Fruit fly (Drosophila melanogaster) whole organism, embryonic: ENCODE results near the gene nonA.

Experiments
- Adf1 ChIP-seq: fragments of 200-800 bp; sonication (Bioruptor generic); IDR thresholded peaks from 2 replicates; pipeline ENCODE4 v1.3.6; 2022; ENCODE audit warnings: missing biosample characterization, missing genetic modification characterization
- Asciz ChIP-seq: fragments of 200-800 bp; sonication (Bioruptor generic); optimal IDR thresholded peaks from 2 replicates; lab custom pipeline; 2017; ENCODE audit warnings: missing biosample characterization, mild to moderate bottlenecking, missing genetic modification characterization, missing genetic modification reagents
- CG11456 ChIP-seq: fragments of 200-800 bp; sonication (Bioruptor generic); IDR thresholded peaks from 3 replicates; pipeline ENCODE4 v1.3.6; 2022; ENCODE audit warnings: missing biosample characterization, missing genetic modification characterization
- CG12071 ChIP-seq: fragments of 200-800 bp; sonication (Bioruptor generic); optimal IDR thresholded peaks from 3 replicates; lab custom pipeline; 2018; ENCODE audit warnings: missing biosample characterization, mild to moderate bottlenecking, missing genetic modification characterization
- CG12299 ChIP-seq: fragments of 200-800 bp; sonication (Bioruptor generic); optimal IDR thresholded peaks from 2 replicates; lab custom pipeline; 2018; ENCODE audit warnings: missing biosample characterization, mild to moderate bottlenecking, missing genetic modification characterization
- CG1233 ChIP-seq: fragments of 200-800 bp; sonication (Bioruptor generic); optimal IDR thresholded peaks from 4 replicates; lab custom pipeline; 2018; ENCODE audit warnings: missing biosample characterization, mild to moderate bottlenecking, missing genetic modification characterization
- CG13296 ChIP-seq: fragments of 200-800 bp; sonication (Bioruptor generic); optimal IDR thresholded peaks from 3 replicates; lab custom pipeline; 2018; ENCODE audit warnings: missing biosample characterization, mild to moderate bottlenecking, missing genetic modification characterization
- CG14965 ChIP-seq: fragments of 200-800 bp; sonication (Bioruptor generic); optimal IDR thresholded peaks from 2 replicates; lab custom pipeline; 2016; ENCODE audit warnings: missing biosample characterization, missing genetic modification characterization, borderline replicate concordance
- CG1603 ChIP-seq: fragments of 200-800 bp; sonication (Bioruptor generic); optimal IDR thresholded peaks from 2 replicates; lab custom pipeline; 2019; ENCODE audit warnings: missing biosample characterization, mild to moderate bottlenecking, missing genetic modification characterization, moderate library complexity
- CG16863 ChIP-seq: fragments of 200-800 bp; sonication (Bioruptor generic); optimal IDR thresholded peaks from 3 replicates; lab custom pipeline; 2016; ENCODE audit warnings: missing biosample characterization, missing genetic modification characterization
- CG17359 ChIP-seq: fragments of 200-800 bp; sonication (Bioruptor generic); optimal IDR thresholded peaks from 3 replicates; lab custom pipeline; 2018; ENCODE audit warnings: missing biosample characterization, mild to moderate bottlenecking, missing genetic modification characterization, moderate library complexity
- CG17385 ChIP-seq: fragments of 200-800 bp; sonication (Bioruptor generic); optimal IDR thresholded peaks from 3 replicates; lab custom pipeline; 2018; ENCODE audit warnings: missing biosample characterization, mild to moderate bottlenecking, missing genetic modification characterization
- CG17912 ChIP-seq: fragments of 200-800 bp; sonication (Bioruptor generic); optimal IDR thresholded peaks from 2 replicates; lab custom pipeline; 2018; ENCODE audit warnings: missing biosample characterization, mild to moderate bottlenecking, missing genetic modification characterization
- CG18262 ChIP-seq: fragments of 200-800 bp; optimal IDR thresholded peaks from 3 replicates; lab custom pipeline; 2019; ENCODE audit warnings: missing biosample characterization, mild to moderate bottlenecking, missing genetic modification characterization, moderate library complexity
- CG18599 ChIP-seq: fragments of 200-800 bp; sonication (Bioruptor generic); optimal IDR thresholded peaks from 3 replicates; lab custom pipeline; 2017; ENCODE audit warnings: missing biosample characterization, missing genetic modification characterization, mild to moderate bottlenecking, moderate library complexity, missing genetic modification reagents
- CG2202 ChIP-seq: fragments of 200-800 bp; sonication (Bioruptor generic); optimal IDR thresholded peaks from 2 replicates; lab custom pipeline; 2018; ENCODE audit warnings: missing biosample characterization, mild to moderate bottlenecking, missing genetic modification characterization
- CG4404 ChIP-seq: fragments of 200-800 bp; sonication (Bioruptor generic); IDR thresholded peaks from 2 replicates; pipeline ENCODE4 v1.3.6; 2022; ENCODE audit warnings: missing biosample characterization, missing genetic modification characterization
- CG4617 ChIP-seq: fragments of 200-800 bp; sonication (Bioruptor generic); optimal IDR thresholded peaks from 3 replicates; lab custom pipeline; 2016; ENCODE audit warnings: missing biosample characterization, missing genetic modification characterization, borderline replicate concordance
- CG5953 ChIP-seq: fragments of 200-800 bp; sonication (Bioruptor generic); IDR thresholded peaks from 2 replicates; pipeline ENCODE4 v1.3.6; 2022; ENCODE audit warnings: missing biosample characterization, missing genetic modification characterization
- CG6791 ChIP-seq: fragments of 200-800 bp; sonication (Bioruptor generic); IDR thresholded peaks from 3 replicates; pipeline ENCODE4 v1.3.6; 2022; ENCODE audit warnings: missing biosample characterization, missing genetic modification characterization; ENCODE audit not compliant: partially characterized antibody
- CG8478 ChIP-seq: fragments of >200 bp; optimal IDR thresholded peaks from 2 replicates; lab custom pipeline; 2018
- CkIIα-i1 ChIP-seq: fragments of 200-800 bp; sonication (Bioruptor generic); IDR thresholded peaks from 2 replicates; pipeline ENCODE4 v1.3.6; 2022; ENCODE audit warnings: missing biosample characterization, missing genetic modification characterization
- Dfd ChIP-seq, 2 experiments: fragments of >200 bp; optimal IDR thresholded peaks; 2 replicates each; lab custom pipeline; 2017; ENCODE audit warnings: missing biosample characterization in 2 of 2, missing genetic modification characterization in 2 of 2
- E2f1 ChIP-seq: fragments of 200-800 bp; sonication (Bioruptor generic); IDR thresholded peaks from 2 replicates; pipeline ENCODE4 v1.3.6; 2022; ENCODE audit warnings: missing biosample characterization, missing genetic modification characterization
- E2f2 ChIP-seq: fragments of 200-800 bp; sonication (Bioruptor generic); IDR thresholded peaks from 2 replicates; pipeline ENCODE4 v1.3.6; 2022; ENCODE audit warnings: missing biosample characterization, missing genetic modification characterization
- ERR ChIP-seq: fragments of 200-800 bp; sonication (Bioruptor generic); optimal IDR thresholded peaks from 2 replicates; lab custom pipeline; 2016; ENCODE audit warnings: missing biosample characterization, missing genetic modification characterization
- Hey ChIP-seq: fragments of 200-800 bp; sonication (Bioruptor generic); optimal IDR thresholded peaks from 3 replicates; lab custom pipeline; 2018; ENCODE audit warnings: missing biosample characterization, mild to moderate bottlenecking, missing genetic modification characterization
- Hr39 ChIP-seq: fragments of >200 bp; optimal IDR thresholded peaks from 2 replicates; lab custom pipeline; 2017
- Jarid2 ChIP-seq: fragments of 200-800 bp; sonication (Bioruptor generic); optimal IDR thresholded peaks from 3 replicates; lab custom pipeline; 2017; ENCODE audit warnings: mild to moderate bottlenecking, missing biosample characterization, missing genetic modification reagents, missing genetic modification characterization
- Myb ChIP-seq: fragments of 200-800 bp; sonication (Bioruptor generic); optimal IDR thresholded peaks from 2 replicates; lab custom pipeline; 2016; ENCODE audit warnings: missing biosample characterization, missing genetic modification characterization
- Rfx ChIP-seq: fragments of 200-800 bp; sonication (Bioruptor generic); IDR thresholded peaks from 2 replicates; pipeline ENCODE4 v1.3.6; 2022; ENCODE audit warnings: missing biosample characterization, missing genetic modification characterization
- Tbp ChIP-seq: fragments of >200 bp; optimal IDR thresholded peaks from 2 replicates; lab custom pipeline; 2018; ENCODE audit warnings: missing biosample characterization, missing genetic modification characterization
- bigmax ChIP-seq: fragments of 200-800 bp; sonication (Bioruptor generic); optimal IDR thresholded peaks from 2 replicates; lab custom pipeline; 2018; ENCODE audit warnings: missing biosample characterization, mild to moderate bottlenecking, missing genetic modification characterization
- croc ChIP-seq: fragments of 200-800 bp; sonication (Bioruptor generic); conservative IDR thresholded peaks from 3 replicates; pipeline ENCODE4 v1.3.6; 2022; ENCODE audit warnings: missing biosample characterization, missing genetic modification characterization
- crp ChIP-seq, 2 experiments: fragments of 200-800 bp; sonication (Bioruptor generic); optimal IDR thresholded peaks; 2 replicates in 1 of 2; 3 replicates in 1 of 2; lab custom pipeline; 2017; ENCODE audit warnings: missing biosample characterization in 2 of 2, missing genetic modification characterization in 2 of 2, mild to moderate bottlenecking in 1 of 2, moderate library complexity in 1 of 2
- dimm ChIP-seq: fragments of 200-800 bp; sonication (Bioruptor generic); IDR thresholded peaks from 2 replicates; pipeline ENCODE4 v1.3.6; 2022; ENCODE audit warnings: missing biosample characterization, missing genetic modification characterization
- dmrt11E ChIP-seq: fragments of 200-800 bp; sonication (Bioruptor generic); optimal IDR thresholded peaks from 3 replicates; lab custom pipeline; 2018; ENCODE audit warnings: missing biosample characterization, mild to moderate bottlenecking, missing genetic modification characterization, moderate library complexity
- eve ChIP-seq, 2 experiments: fragments of >200 bp; optimal IDR thresholded peaks; 2 replicates each; lab custom pipeline; 2017; ENCODE audit warnings: missing biosample characterization in 2 of 2, missing genetic modification characterization in 2 of 2
- hkb ChIP-seq, 2 experiments: fragments of 200-800 bp in 1 of 2; fragments of >200 bp in 1 of 2; sonication (Bioruptor generic) in 1 of 2; IDR thresholded peaks in 1 of 2; optimal IDR thresholded peaks in 1 of 2; 2 replicates each; pipeline versions ENCODE4 v1.3.6 to Lab custom; 2017 to 2022; ENCODE audit warnings: missing biosample characterization in 1 of 2, missing genetic modification characterization in 1 of 2
- insv ChIP-seq, 2 experiments: fragments of 200-800 bp; sonication (Bioruptor generic); optimal IDR thresholded peaks; 3 replicates each; lab custom pipeline; 2016 to 2018; ENCODE audit warnings: missing biosample characterization in 2 of 2, missing genetic modification characterization in 2 of 2
- klu ChIP-seq: fragments of 200-800 bp; sonication (Bioruptor generic); IDR thresholded peaks from 2 replicates; pipeline ENCODE4 v1.3.6; 2022; ENCODE audit warnings: missing biosample characterization, missing genetic modification characterization
- otp ChIP-seq: fragments of 200-800 bp; sonication (Bioruptor generic); IDR thresholded peaks from 3 replicates; pipeline ENCODE4, ENCODE4 v1.3.6; 2022; ENCODE audit warnings: missing biosample characterization, missing genetic modification characterization
- pan ChIP-seq, 4 experiments: fragments of >200 bp in 3 of 4; fragments of 200-800 bp in 1 of 4; sonication (Bioruptor generic) in 1 of 4; optimal IDR thresholded peaks in 3 of 4; IDR thresholded peaks in 1 of 4; 2 replicates each; pipeline versions ENCODE4 v1.3.6 to Lab custom; 2017 to 2022; ENCODE audit warnings: missing biosample characterization in 2 of 4, missing genetic modification characterization in 2 of 4, mixed read lengths in 1 of 4
- pnt ChIP-seq: fragments of 200-800 bp; sonication (Bioruptor generic); optimal IDR thresholded peaks from 3 replicates; lab custom pipeline; 2016; ENCODE audit warnings: missing biosample characterization, missing genetic modification characterization
- rib ChIP-seq: fragments of 200-800 bp; sonication (Bioruptor generic); IDR thresholded peaks from 2 replicates; pipeline ENCODE4 v1.3.6; 2022; ENCODE audit warnings: missing biosample characterization, missing genetic modification characterization
- schlank ChIP-seq: fragments of 200-800 bp; sonication (Bioruptor generic); optimal IDR thresholded peaks from 2 replicates; lab custom pipeline; 2018; ENCODE audit warnings: missing biosample characterization, mild to moderate bottlenecking, missing genetic modification characterization
- ttk ChIP-seq: fragments of 200-800 bp; sonication (Bioruptor generic); IDR thresholded peaks from 2 replicates; pipeline ENCODE4 v2.1.2; 2022; ENCODE audit warnings: missing biosample characterization, missing genetic modification characterization
- zfh2 ChIP-seq: fragments of 200-800 bp; sonication (Bioruptor generic); optimal IDR thresholded peaks from 2 replicates; lab custom pipeline; 2016; ENCODE audit warnings: missing biosample characterization, missing genetic modification characterization

The nonA gene

dm6 chrX:16384843-16385726 is 23.7 kb downstream of the nonA start, which contains the start of the genes CG9992 and CG4239 (continued):
- peak; percentile 8 for TF ChIP-seq CG18599 (GFP tag; lab: Kevin White, UChicago)
- peak; percentile 2 for TF ChIP-seq CG16863 (GFP tag; lab: Kevin White, UChicago)
- peak; percentile 69 for TF ChIP-seq zfh2
- peak; percentile 70; the same call in 1 of the 3 replicates for TF ChIP-seq CG11456 (GFP tag; lab: Robert Waterston, UW)
- peak; percentile 45 for TF ChIP-seq CG17385
- no peak for TF ChIP-seq CG5953 (GFP tag; lab: Robert Waterston, UW)
- peak; percentile 36 for TF ChIP-seq CG18262 (tag; lab: Kevin White, UChicago)
- no peak for TF ChIP-seq CG12299 (tag; lab: Kevin White, UChicago)
- no peak for TF ChIP-seq eve (GFP tag; optimal IDR thresholded peaks at IDR 0.05; lab: Kevin White, UChicago)
- TF ChIP-seq Hey (tag; lab: Kevin White, UChicago): no peak
- peak; percentile 51 for TF ChIP-seq pnt (GFP tag; lab: Kevin White, UChicago)
- peak; percentile 33; the same call in 1 of the 2 replicates for TF ChIP-seq E2f2 (GFP tag; lab: Robert Waterston, UW)
- no peak for TF ChIP-seq CG8478 (lab: Kevin White, UChicago)
- no peak for TF ChIP-seq ERR (GFP tag; lab: Kevin White, UChicago)
- no peak for TF ChIP-seq Tbp (GFP tag; lab: Kevin White, UChicago)
- TF ChIP-seq Jarid2 (GFP tag; lab: Kevin White, UChicago): no peak
- TF ChIP-seq pan (optimal IDR thresholded peaks at IDR 0.05; lab: Kevin White, UChicago): no peak
- no peak for TF ChIP-seq pan (GFP tag; optimal IDR thresholded peaks at IDR 0.05 in 1 of 2, IDR thresholded peaks at IDR 0.05 in 1 of 2)
- TF ChIP-seq CG6791: peak; percentile 71; the same call in 2 of the 3 replicates
- no peak for TF ChIP-seq ttk (GFP tag; lab: Robert Waterston, UW)
- peak; percentile 23 for TF ChIP-seq CG17359
- peak; percentile 70 for TF ChIP-seq CG4404 (GFP tag; lab: Robert Waterston, UW)
- peak; percentile 46; the same call in 1 of the 2 replicates for TF ChIP-seq E2f1 (GFP tag; lab: Robert Waterston, UW)
- no peak for TF ChIP-seq CG17912 (GFP tag; lab: Kevin White, UChicago)
- TF ChIP-seq hkb (optimal IDR thresholded peaks at IDR 0.05; lab: Kevin White, UChicago): peak; percentile 70
- no peak for TF ChIP-seq hkb (GFP tag; IDR thresholded peaks at IDR 0.05; lab: Robert Waterston, UW)
- TF ChIP-seq CkIIα-i1 (GFP tag; lab: Robert Waterston, UW): no peak
- TF ChIP-seq CG12071 (GFP tag; lab: Kevin White, UChicago): peak; percentile 34
- TF ChIP-seq Dfd (GFP tag; optimal IDR thresholded peaks at IDR 0.05; lab: Kevin White, UChicago): peak in 1 of 2 experiments; percentile 57
- TF ChIP-seq CG4617 (GFP tag; lab: Kevin White, UChicago): peak; percentile 59
- TF ChIP-seq Myb (GFP tag; lab: Kevin White, UChicago): peak; percentile 24
- TF ChIP-seq croc (GFP tag; lab: Robert Waterston, UW): peak; percentile 49; the same call in 2 of the 3 replicates
- no peak for TF ChIP-seq CG14965 (GFP tag; lab: Kevin White, UChicago)
- peak; percentile 61 for TF ChIP-seq dmrt11E (tag; lab: Kevin White, UChicago)
- no peak for TF ChIP-seq Adf1 (GFP tag; lab: Robert Waterston, UW)
- TF ChIP-seq Hr39 (lab: Kevin White, UChicago): no peak
- no peak for TF ChIP-seq insv (GFP tag; optimal IDR thresholded peaks at IDR 0.05; lab: Kevin White, UChicago)
- no peak for TF ChIP-seq CG13296 (GFP tag; lab: Kevin White, UChicago)
- no peak for TF ChIP-seq klu (GFP tag; lab: Robert Waterston, UW)
- no peak for TF ChIP-seq schlank (tag; lab: Kevin White, UChicago)
- no peak for TF ChIP-seq Asciz (GFP tag; lab: Kevin White, UChicago)
- TF ChIP-seq Rfx (GFP tag; lab: Robert Waterston, UW): peak; percentile 69; the same call in 1 of the 2 replicates
- TF ChIP-seq dimm: no peak
- no peak for TF ChIP-seq otp (GFP tag; lab: Robert Waterston, UW)
- TF ChIP-seq CG1603 (tag; lab: Kevin White, UChicago): peak; percentile 42
- TF ChIP-seq CG2202 (tag; lab: Kevin White, UChicago): no peak
- TF ChIP-seq bigmax: no peak
- TF ChIP-seq crp (GFP tag; optimal IDR thresholded peaks at IDR 0.05; lab: Kevin White, UChicago): peak in 1 of 2 experiments; percentile 7
- TF ChIP-seq rib (GFP tag; lab: Robert Waterston, UW): no peak
- no peak for TF ChIP-seq CG1233 (GFP tag; lab: Kevin White, UChicago)
